Fruit fly (Drosophila melanogaster) whole organism, pupa: ENCODE data around the gene CG1677.

ENCODE experiments used
- CG15710 ChIP-seq: fragments of 200-800 bp; sonication (Bioruptor generic); optimal IDR thresholded peaks from 2 replicates; lab custom pipeline; 2018; ENCODE audit warnings: missing biosample characterization, mild to moderate bottlenecking, missing genetic modification characterization, moderate library complexity
- CG34367 ChIP-seq: fragments of 200-800 bp; sonication (Bioruptor generic); optimal IDR thresholded peaks from 2 replicates; lab custom pipeline; 2018; ENCODE audit warnings: missing biosample characterization, mild to moderate bottlenecking, missing genetic modification characterization
- CG4496 ChIP-seq: fragments of 200-800 bp; sonication (Bioruptor generic); IDR thresholded peaks from 3 replicates; pipeline ENCODE4 v1.3.6; 2022; ENCODE audit warnings: missing biosample characterization, missing genetic modification characterization
- Pif1B ChIP-seq: fragments of 200-800 bp; sonication (Bioruptor generic); optimal IDR thresholded peaks from 3 replicates; lab custom pipeline; 2016; ENCODE audit warnings: missing biosample characterization, missing genetic modification characterization

DNA sequence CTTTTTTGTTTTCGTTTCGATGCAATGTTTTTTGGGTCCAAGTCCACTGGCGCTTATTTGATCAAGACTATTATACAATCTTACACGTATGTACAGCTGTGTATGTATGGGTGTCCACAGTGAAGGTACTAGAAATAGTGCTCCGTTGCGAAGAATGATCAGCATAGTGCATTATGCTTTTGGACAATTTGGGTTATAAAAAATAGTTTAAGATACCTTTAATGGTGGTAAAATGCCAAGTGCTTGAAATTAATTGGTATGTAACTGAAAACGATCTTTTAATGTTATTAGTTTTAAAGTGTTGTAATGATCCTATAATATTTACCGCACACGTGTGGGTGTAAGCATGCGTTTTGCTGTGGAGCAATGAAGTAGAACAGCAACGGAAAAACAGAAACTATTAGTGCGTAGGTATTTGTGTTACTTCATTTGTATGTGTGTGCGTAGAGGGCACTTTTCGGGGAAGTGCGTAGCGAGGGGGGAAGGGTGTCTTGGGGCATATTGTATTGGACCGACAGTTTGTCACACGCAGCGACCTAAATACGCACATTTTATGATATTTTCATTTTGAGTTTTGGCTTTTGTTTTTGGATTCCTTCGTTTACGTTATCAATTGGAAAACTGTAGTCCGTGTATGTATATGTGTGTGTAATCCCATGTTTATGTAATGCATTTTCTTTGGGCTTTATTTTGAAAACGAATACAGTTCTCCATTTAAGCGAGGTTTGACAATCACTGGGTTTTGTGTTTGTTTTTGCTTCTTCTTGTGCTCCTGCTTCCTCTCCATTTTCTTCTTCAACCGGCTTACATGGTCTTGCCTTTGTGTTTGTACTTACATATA lies 69.3 kb downstream of the CG1677 start:
- TF ChIP-seq Pif1B (GFP tag; lab: Kevin White, UChicago): peak; percentile 41
- peak; percentile 83 for TF ChIP-seq CG4496 (GFP tag; lab: Robert Waterston, UW)
- TF ChIP-seq CG15710 (tag; lab: Kevin White, UChicago): peak; percentile 75
- TF ChIP-seq CG34367 (tag; lab: Kevin White, UChicago): peak; percentile 62
